Worm (Caenorhabditis elegans) whole organism, L4/young adult: ENCODE results near the gene gei-6.

Source experiments
- dao-5 ChIP-seq: sonication (generic microtip); optimal IDR thresholded peaks from 2 replicates; lab custom pipeline; 2016; ENCODE audit warnings: missing genotype, missing genetic modification characterization, moderate library complexity, missing compliant biosample characterization
- him-1 ChIP-seq: sonication (generic microtip); optimal IDR thresholded peaks from 2 replicates; lab custom pipeline; 2016; ENCODE audit warnings: missing genotype, missing genetic modification reagents, missing genetic modification characterization, missing compliant biosample characterization

DNA sequence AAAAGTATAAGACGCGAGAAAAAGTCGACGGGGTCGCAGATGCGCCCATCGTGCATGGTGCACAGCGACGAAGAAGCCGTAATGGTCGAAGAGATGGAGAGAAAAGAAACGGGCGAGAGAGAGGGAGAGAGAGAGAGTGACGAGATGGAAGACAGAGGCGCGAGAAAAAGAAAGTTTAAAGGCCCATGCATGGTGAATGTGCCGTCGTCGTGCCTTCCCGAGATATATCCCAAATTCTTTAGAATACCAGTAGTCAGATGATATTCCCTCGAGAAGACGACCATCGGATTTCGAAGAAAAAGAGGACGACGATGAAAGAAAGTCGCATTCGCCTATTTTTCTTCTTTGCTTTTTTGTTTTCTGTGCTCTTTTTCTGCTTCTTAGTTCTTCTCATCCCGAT is 14.6 kb downstream of the gei-6 start:
- peak; percentile 24 for TF ChIP-seq him-1 (tag; lab: Kevin White, UChicago)
- no peak for TF ChIP-seq dao-5 (tag; lab: Kevin White, UChicago)
